Worm (Caenorhabditis elegans): ENCODE data around the gene kin-15.

kin-15 gene

ce11 chrII:9433609-9434008 lies at the start of gene kin-15:
Gene kin-15, minus strand, starts transcription at chrII:9433709.
- no peak for TF ChIP-seq scrt-1 (GFP tag; IDR thresholded peaks at IDR 0.05)
- TF ChIP-seq B0310.2 (tag; optimal IDR thresholded peaks at IDR 0.05), result no peak

- TF ChIP-seq hmbx-1 (tag; optimal IDR thresholded peaks at IDR 0.05), result no peak
- TF ChIP-seq F13C5.2 (tag; optimal IDR thresholded peaks at IDR 0.05), result no peak
- no peak for TF ChIP-seq tra-4 (tag; optimal IDR thresholded peaks at IDR 0.05)
- TF ChIP-seq aly-1 (tag; optimal IDR thresholded peaks at IDR 0.05), result no peak
- no peak for TF ChIP-seq hmg-4 (GFP tag; optimal IDR thresholded peaks at IDR 0.05)
- TF ChIP-seq B0310.2 (tag; optimal IDR thresholded peaks at IDR 0.05), result no peak
- no peak for TF ChIP-seq sea-1 (GFP tag; conservative IDR thresholded peaks at IDR 0.05)
- no peak for TF ChIP-seq scrt-1 (GFP tag; IDR thresholded peaks at IDR 0.05)
- TF ChIP-seq ceh-13 (GFP tag; optimal IDR thresholded peaks at IDR 0.05), result no peak
- no peak for TF ChIP-seq tbx-37 (GFP tag; conservative IDR thresholded peaks at IDR 0.05)
Observed at ce11 chrII:9482529-9482928, 49.0 kb upstream of the kin-15 start.

- TF ChIP-seq ets-7 (tag; optimal IDR thresholded peaks at IDR 0.05) (no peak), tra-4 (tag; optimal IDR thresholded peaks at IDR 0.05) (no peak), tbx-37 (GFP tag; conservative IDR thresholded peaks at IDR 0.05) (no peak), sea-1 (GFP tag; conservative IDR thresholded peaks at IDR 0.05) (no peak), flt-1 (GFP tag; IDR thresholded peaks at IDR 0.05) (no peak), aly-1 (tag; optimal IDR thresholded peaks at IDR 0.05) (no peak), pes-1 (GFP tag; IDR thresholded peaks at IDR 0.05) (no peak), hnd-1 (tag; optimal IDR thresholded peaks at IDR 0.05) (no peak), tbx-11 (GFP tag; IDR thresholded peaks at IDR 0.05) (no peak), B0310.2 (tag; optimal IDR thresholded peaks at IDR 0.05) (no peak), ceh-36 (tag; optimal IDR thresholded peaks at IDR 0.05) (no peak), ama-1 (optimal IDR thresholded peaks at IDR 0.05) (no peak), hmg-4 (GFP tag; optimal IDR thresholded peaks at IDR 0.05) (no peak), scrt-1 (GFP tag; IDR thresholded peaks at IDR 0.05) (no peak)
Observed at ce11 chrII:9481427-9481826, 47.9 kb upstream of the kin-15 start.

ce11 chrII:9480006-9480405 lies 46.5 kb upstream of the kin-15 start, which contains the start of gene T19H5.7:
Gene T19H5.7, minus strand, starts transcription at chrII:9480106.
- TF ChIP-seq sea-1 (GFP tag; conservative IDR thresholded peaks at IDR 0.05), result no peak
- TF ChIP-seq hmg-4 (GFP tag; optimal IDR thresholded peaks at IDR 0.05), result no peak
- no peak for TF ChIP-seq ama-1 (optimal IDR thresholded peaks at IDR 0.05)
- TF ChIP-seq B0310.2 (tag; optimal IDR thresholded peaks at IDR 0.05), result no peak
- TF ChIP-seq flt-1 (GFP tag; IDR thresholded peaks at IDR 0.05), result no peak
- TF ChIP-seq hmbx-1 (tag; optimal IDR thresholded peaks at IDR 0.05), result no peak
- no peak for TF ChIP-seq pes-1 (GFP tag; IDR thresholded peaks at IDR 0.05)
- no peak for TF ChIP-seq ceh-36 (tag; optimal IDR thresholded peaks at IDR 0.05)
- TF ChIP-seq hnd-1 (tag; optimal IDR thresholded peaks at IDR 0.05), result no peak
- TF ChIP-seq ceh-13 (GFP tag; optimal IDR thresholded peaks at IDR 0.05), result no peak
- TF ChIP-seq tra-4 (tag; optimal IDR thresholded peaks at IDR 0.05), result no peak
- no peak for TF ChIP-seq ets-7 (tag; optimal IDR thresholded peaks at IDR 0.05)
- no peak for TF ChIP-seq tbx-11 (GFP tag; IDR thresholded peaks at IDR 0.05)
- TF ChIP-seq F13C5.2 (tag; optimal IDR thresholded peaks at IDR 0.05), result no peak
- TF ChIP-seq aly-1 (tag; optimal IDR thresholded peaks at IDR 0.05), result no peak

DNA sequence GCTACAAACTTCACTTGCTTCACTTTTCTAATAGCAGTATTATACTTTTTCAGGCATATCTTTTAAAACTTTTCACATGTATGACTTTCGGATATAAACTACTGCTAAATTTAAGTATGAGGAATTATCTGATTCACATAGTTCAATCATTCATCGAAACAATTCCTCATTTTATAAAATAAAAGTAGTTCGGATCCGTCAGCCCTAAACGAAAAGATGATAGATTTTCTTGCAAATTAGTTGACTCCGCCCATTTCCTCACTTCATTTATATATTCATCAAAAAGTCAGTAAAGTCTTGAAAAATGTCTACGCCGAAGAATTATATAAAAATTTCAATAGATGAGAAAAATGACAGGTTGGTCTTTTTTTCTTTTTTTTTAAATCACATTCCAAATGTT lies 44.1 kb upstream of the kin-15 start, which contains the start of gene chil-27:
Gene chil-27, plus strand, starts transcription at position 301 of the 400 bp plus-strand sequence.
- TF ChIP-seq scrt-1 (GFP tag; IDR thresholded peaks at IDR 0.05) (no peak), ets-7 (tag; optimal IDR thresholded peaks at IDR 0.05) (no peak), hnd-1 (tag; optimal IDR thresholded peaks at IDR 0.05) (no peak), tbx-11 (GFP tag; IDR thresholded peaks at IDR 0.05) (no peak), B0310.2 (tag; optimal IDR thresholded peaks at IDR 0.05) (no peak), tbx-37 (GFP tag; conservative IDR thresholded peaks at IDR 0.05) (no peak), sea-1 (GFP tag; conservative IDR thresholded peaks at IDR 0.05) (no peak), aly-1 (tag; optimal IDR thresholded peaks at IDR 0.05) (no peak), ceh-13 (GFP tag; optimal IDR thresholded peaks at IDR 0.05) (no peak), ama-1 (optimal IDR thresholded peaks at IDR 0.05) (no peak), flt-1 (GFP tag; IDR thresholded peaks at IDR 0.05) (no peak)

DNA sequence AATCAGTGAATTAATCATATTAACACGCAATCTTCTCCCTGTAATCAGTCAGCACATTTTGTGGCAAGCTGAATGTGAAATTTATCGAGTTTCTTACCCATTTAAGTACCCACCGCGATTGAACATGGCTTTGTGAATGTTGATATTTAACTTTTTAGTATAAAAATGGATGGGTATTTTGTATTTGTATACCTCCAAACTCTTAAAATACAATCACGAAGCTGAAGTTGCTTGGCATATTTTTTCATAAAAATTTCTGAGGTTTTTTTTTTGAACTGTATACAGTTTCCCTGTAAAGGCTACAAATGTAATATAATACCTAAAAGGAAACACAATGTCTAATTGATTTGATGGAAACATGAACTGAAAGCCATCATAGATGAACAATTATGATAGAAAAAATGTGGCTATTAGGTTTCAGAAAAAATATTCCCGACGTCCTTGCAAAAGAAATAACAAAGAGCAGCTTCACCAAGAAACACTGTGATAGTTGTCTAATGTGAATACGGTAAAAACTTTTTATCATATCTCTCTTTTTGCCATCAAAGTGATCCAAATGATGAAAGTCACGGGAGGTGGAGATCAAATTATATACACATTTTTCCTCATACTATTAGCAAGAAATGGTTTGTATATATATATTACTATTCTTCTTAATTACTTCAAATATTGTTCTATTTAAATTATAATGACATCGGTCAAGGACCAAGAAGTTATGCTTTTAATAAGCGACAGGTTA lies 41.0 kb upstream of the kin-15 start, which contains the start of the genes chil-25 and chil-26:
Gene chil-25, minus strand, starts transcription at position 101 of the 739 bp plus-strand sequence.
Gene chil-26, plus strand, starts transcription at position 689 of the 739 bp plus-strand sequence.
- TF ChIP-seq tbx-11 (GFP tag; IDR thresholded peaks at IDR 0.05), result no peak
- TF ChIP-seq tra-4 (tag; optimal IDR thresholded peaks at IDR 0.05), result no peak
- no peak for TF ChIP-seq flt-1 (GFP tag; IDR thresholded peaks at IDR 0.05)
- TF ChIP-seq ceh-36 (tag; optimal IDR thresholded peaks at IDR 0.05), result no peak
- no peak for TF ChIP-seq ama-1 (optimal IDR thresholded peaks at IDR 0.05)
- TF ChIP-seq aly-1 (tag; optimal IDR thresholded peaks at IDR 0.05), result no peak

DNA sequence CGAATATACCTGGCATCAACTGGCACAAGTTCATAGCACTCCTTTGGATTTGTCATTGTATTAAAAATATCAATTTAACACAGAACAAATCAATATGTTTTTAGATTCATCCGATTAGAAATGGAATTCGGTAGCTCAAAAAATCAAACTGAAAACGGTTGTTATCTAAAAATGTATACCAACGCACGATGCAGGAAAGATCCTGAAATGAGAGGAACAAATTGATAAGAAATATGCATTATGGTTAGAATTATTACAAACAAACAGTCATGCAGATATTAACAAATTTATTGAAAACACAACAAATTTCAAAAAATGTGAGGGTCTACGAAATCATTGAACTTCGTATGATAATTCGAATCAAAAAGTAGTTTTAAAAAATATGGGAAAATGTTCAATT lies 36.5 kb upstream of the kin-15 start, which contains the start of gene T19H5.6:
Gene T19H5.6, minus strand, starts transcription at position 195 of the 400 bp plus-strand sequence.
- no peak for TF ChIP-seq F13C5.2 (tag; optimal IDR thresholded peaks at IDR 0.05)
- TF ChIP-seq pes-1 (GFP tag; IDR thresholded peaks at IDR 0.05), result no peak
- TF ChIP-seq tra-4 (tag; optimal IDR thresholded peaks at IDR 0.05), result no peak
- no peak for TF ChIP-seq tbx-11 (GFP tag; IDR thresholded peaks at IDR 0.05)
- TF ChIP-seq ceh-13 (GFP tag; optimal IDR thresholded peaks at IDR 0.05), result no peak
- no peak for TF ChIP-seq hmg-4 (GFP tag; optimal IDR thresholded peaks at IDR 0.05)
- no peak for TF ChIP-seq ets-7 (tag; optimal IDR thresholded peaks at IDR 0.05)
- TF ChIP-seq ceh-36 (tag; optimal IDR thresholded peaks at IDR 0.05), result no peak
- TF ChIP-seq B0310.2 (tag; optimal IDR thresholded peaks at IDR 0.05), result no peak
- TF ChIP-seq hnd-1 (tag; optimal IDR thresholded peaks at IDR 0.05), result no peak
- TF ChIP-seq scrt-1 (GFP tag; IDR thresholded peaks at IDR 0.05), result no peak
- no peak for TF ChIP-seq ama-1 (optimal IDR thresholded peaks at IDR 0.05)
- TF ChIP-seq hmbx-1 (tag; optimal IDR thresholded peaks at IDR 0.05), result no peak
- TF ChIP-seq tbx-37 (GFP tag; conservative IDR thresholded peaks at IDR 0.05), result no peak
- no peak for TF ChIP-seq aly-1 (tag; optimal IDR thresholded peaks at IDR 0.05)
- no peak for TF ChIP-seq sea-1 (GFP tag; conservative IDR thresholded peaks at IDR 0.05)

Measured in whole organism, early embryonic.